Fruit fly (Drosophila melanogaster): ENCODE data around the gene CG34109.

Gene CG34109

dm6 chr2L:10057236-10057635 is 36.7 kb upstream of the CG34109 start (continued):
- TF ChIP-seq knrl (GFP tag; IDR thresholded peaks at IDR 0.05; ENCODE audit: partially characterized antibody) (no peak), NC2α (GFP tag; optimal IDR thresholded peaks at IDR 0.05) (peak; percentile 32), CG30020 (tag; optimal IDR thresholded peaks at IDR 0.05) (no peak), Aef1 (GFP tag; IDR thresholded peaks at IDR 0.05) (peak; percentile 75), Elba2 (GFP tag; optimal IDR thresholded peaks at IDR 0.05) (no peak), luna (GFP tag; optimal IDR thresholded peaks at IDR 0.05) (no peak), CG3726 (GFP tag; IDR thresholded peaks at IDR 0.05) (peak; percentile 81; the same call in 2 of the 3 replicates), CG7271 (tag; optimal IDR thresholded peaks at IDR 0.05) (no peak), CG16813 (GFP tag; IDR thresholded peaks at IDR 0.05; ENCODE audit: partially characterized antibody) (no peak), Fer2 (tag; optimal IDR thresholded peaks at IDR 0.05) (no peak), tio (GFP tag; optimal IDR thresholded peaks at IDR 0.05) (peak; percentile 49), CG17186 (GFP tag; optimal IDR thresholded peaks at IDR 0.05) (no peak), TFAM (GFP tag; optimal IDR thresholded peaks at IDR 0.05) (peak; percentile 1), peb (GFP tag; IDR thresholded peaks at IDR 0.05) (peak; percentile 78), shn (GFP tag; optimal IDR thresholded peaks at IDR 0.05) (peak; percentile 65), Dbx (GFP tag; IDR thresholded peaks at IDR 0.05) (no peak), pfk (GFP tag; optimal IDR thresholded peaks at IDR 0.05) (no peak), CG7745 (tag; optimal IDR thresholded peaks at IDR 0.05) (no peak), CG1529 (GFP tag; optimal IDR thresholded peaks at IDR 0.05) (peak; percentile 43), CG13296 (GFP tag; optimal IDR thresholded peaks at IDR 0.05) (no peak), Dp (GFP tag; optimal IDR thresholded peaks at IDR 0.05) (no peak), Sox100B (GFP tag; optimal IDR thresholded peaks at IDR 0.05) (peak; percentile 60), unc-4 (GFP tag; IDR thresholded peaks at IDR 0.05; ENCODE audit: partially characterized antibody) (no peak), CG8089 (GFP tag; optimal IDR thresholded peaks at IDR 0.05) (peak; percentile 63), Rfx (GFP tag; IDR thresholded peaks at IDR 0.05) (peak; percentile 83), CG7839 (tag; optimal IDR thresholded peaks at IDR 0.05) (peak; percentile 81), fru (optimal IDR thresholded peaks at IDR 0.05) (no peak), chif (GFP tag; optimal IDR thresholded peaks at IDR 0.05) (peak; percentile 43 to 76), cwo (GFP tag; optimal IDR thresholded peaks at IDR 0.05) (peak; percentile 12), CG18619 (GFP tag; optimal IDR thresholded peaks at IDR 0.05) (peak; percentile 6), CG5245 (GFP tag; optimal IDR thresholded peaks at IDR 0.05) (peak; percentile 62), mirr (GFP tag; optimal IDR thresholded peaks at IDR 0.05) (no peak), pzg (GFP tag; optimal IDR thresholded peaks at IDR 0.05) (no peak), rib (GFP tag; IDR thresholded peaks at IDR 0.05) (no peak), CG32532 (GFP tag; IDR thresholded peaks at IDR 0.05) (peak; percentile 62), CG13424 (tag; optimal IDR thresholded peaks at IDR 0.05) (peak; percentile 53), CG17612 (GFP tag; IDR thresholded peaks at IDR 0.05) (peak; percentile 51; the same call in 1 of the 2 replicates), Ravus (GFP tag; IDR thresholded peaks at IDR 0.05) (peak; percentile 16; the same call in 1 of the 2 replicates), tap (tag; optimal IDR thresholded peaks at IDR 0.05) (peak; percentile 37), Mes4 (GFP tag; optimal IDR thresholded peaks at IDR 0.05) (peak; percentile 65), scrt (GFP tag; optimal IDR thresholded peaks at IDR 0.05) (no peak), ttk (GFP tag; IDR thresholded peaks at IDR 0.05) (peak; percentile 86), CG13123 (GFP tag; optimal IDR thresholded peaks at IDR 0.05) (peak; percentile 32), CG2875 (GFP tag; optimal IDR thresholded peaks at IDR 0.05) (peak; percentile 45), CG6813 (GFP tag; optimal IDR thresholded peaks at IDR 0.05) (peak; percentile 58), caup (GFP tag; optimal IDR thresholded peaks at IDR 0.05; ENCODE audit: severe bottlenecking) (peak; percentile 38), Hmr (GFP tag; optimal IDR thresholded peaks at IDR 0.05) (peak; percentile 18), Asciz (GFP tag; optimal IDR thresholded peaks at IDR 0.05) (peak; percentile 23), Hr78 (GFP tag; optimal IDR thresholded peaks at IDR 0.05) (peak in 1 of 2 experiments; percentile 2), MTF-1 (GFP tag; optimal IDR thresholded peaks at IDR 0.05; ENCODE audit: borderline replicate concordance) (peak; percentile 39)
